Worm (Caenorhabditis elegans): ENCODE measurements around the gene sto-2.

DNA sequence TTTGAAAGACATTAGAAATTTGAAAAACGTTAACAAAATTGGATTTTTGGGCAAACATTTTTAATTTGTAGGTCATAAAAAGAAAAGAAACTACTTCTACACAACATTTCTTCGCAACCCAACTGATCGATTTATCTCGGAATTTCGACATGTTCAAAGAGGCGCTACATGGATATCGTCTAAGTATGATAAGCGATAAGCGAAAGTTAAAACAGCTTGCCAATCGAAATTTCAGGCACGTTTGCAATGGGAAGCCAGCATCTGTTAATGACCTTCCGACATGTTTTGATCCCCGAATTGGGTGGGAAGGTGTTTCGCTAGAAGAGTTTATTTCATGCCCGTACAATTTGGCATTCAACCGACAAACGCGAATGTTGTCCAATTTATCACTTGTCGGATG is 46.4 kb downstream of the sto-2 start:
- TF ChIP-seq aly-2 (tag; optimal IDR thresholded peaks at IDR 0.05) (no peak), sup-37 (GFP tag; optimal IDR thresholded peaks at IDR 0.05) (no peak)

Data from whole organism, L1 larva.